Worm (Caenorhabditis elegans) whole organism, L4/young adult: Measurements from ENCODE around the gene cfap-20.

Source experiments
- dao-5 ChIP-seq: sonication (generic microtip); optimal IDR thresholded peaks from 2 replicates; lab custom pipeline; 2016; ENCODE audit warnings: missing genotype, missing genetic modification characterization, moderate library complexity, missing compliant biosample characterization
- him-1 ChIP-seq: sonication (generic microtip); optimal IDR thresholded peaks from 2 replicates; lab custom pipeline; 2016; ENCODE audit warnings: missing genotype, missing genetic modification reagents, missing genetic modification characterization, missing compliant biosample characterization

- TF ChIP-seq dao-5 (tag; lab: Kevin White, UChicago), result no peak
- no peak for TF ChIP-seq him-1 (tag; lab: Kevin White, UChicago)
These were observed 16.0 kb upstream of the cfap-20 start, which contains the start of gene C54C6.4 for ce11 chrIII:3553349-3553748.
